Fruit fly (Drosophila melanogaster): ENCODE data around the gene CG14915.

DNA sequence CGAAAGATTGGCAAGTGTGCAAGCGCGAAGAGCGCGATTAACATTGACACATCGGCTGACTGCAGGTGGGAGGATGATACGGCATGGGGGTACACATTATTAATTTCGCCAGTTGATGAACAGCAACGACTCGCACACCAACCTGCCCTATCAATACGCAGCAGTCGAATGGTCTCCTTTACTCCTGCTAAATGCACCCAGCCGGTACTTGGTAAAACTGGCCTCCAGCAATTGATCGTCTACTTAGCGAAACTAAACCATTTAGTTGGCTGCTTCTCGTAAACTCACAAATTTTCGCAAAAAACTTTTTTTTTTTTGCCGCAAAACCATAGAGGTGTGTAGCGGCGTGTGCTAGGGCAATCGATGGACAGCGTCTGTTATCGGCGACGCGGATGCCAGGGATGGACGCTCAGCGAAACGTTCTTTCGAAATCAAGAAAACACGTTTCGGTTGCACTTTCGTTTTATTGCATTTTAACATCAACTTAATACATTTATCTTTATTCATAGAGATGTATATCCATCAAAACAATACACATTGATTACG is 29.8 kb downstream of the CG14915 start, which contains the start of gene Ge-1:
- TF ChIP-seq fru (GFP tag; optimal IDR thresholded peaks at IDR 0.05), result no peak
- no peak for TF ChIP-seq ey (GFP tag; optimal IDR thresholded peaks at IDR 0.05)
- TF ChIP-seq tai (GFP tag; optimal IDR thresholded peaks at IDR 0.05), result no peak
- TF ChIP-seq HLH106 (tag; optimal IDR thresholded peaks at IDR 0.05), result no peak
- TF ChIP-seq pan (optimal IDR thresholded peaks at IDR 0.05), result no peak
- no peak for TF ChIP-seq Dfd (GFP tag; optimal IDR thresholded peaks at IDR 0.05)
- no peak for TF ChIP-seq h (GFP tag; optimal IDR thresholded peaks at IDR 0.05)
